Worm (Caenorhabditis elegans) whole organism, L4 larva: ENCODE data around the gene H03A11.13.
A peak's percentile ranks its signal among the peaks of the same experiment; 100 is the strongest.

Experiments used
- F37D6.2 ChIP-seq: sonication (generic microtip); optimal IDR thresholded peaks from 2 replicates; lab custom pipeline; 2016; ENCODE audit warnings: mild to moderate bottlenecking, missing genetic modification characterization, missing compliant biosample characterization
- F44E2.7 ChIP-seq: fragments of 200-800 bp; sonication (Bioruptor generic); IDR thresholded peaks from 2 replicates; pipeline ENCODE4 v2.1.2; 2022; ENCODE audit warnings: missing genetic modification characterization, missing compliant biosample characterization
- T26A8.4 ChIP-seq: fragments of 200-800 bp; sonication (Bioruptor generic); IDR thresholded peaks from 2 replicates; pipeline ENCODE4 v1.3.6; 2022; ENCODE audit warnings: missing genetic modification characterization, missing compliant biosample characterization
- aha-1 ChIP-seq: fragments of 150-350 bp; peaks from one replicate; lab custom pipeline; 2014; ENCODE audit warnings: missing biosample characterization, missing genetic modification characterization
- ama-1 ChIP-seq: fragments of 150-350 bp; optimal IDR thresholded peaks from 2 replicates; lab custom pipeline; 2014; ENCODE audit warnings: inconsistent platforms, mixed read lengths
- attf-4 ChIP-seq: sonication (generic microtip); optimal IDR thresholded peaks from 3 replicates; lab custom pipeline; 2017; ENCODE audit warnings: missing biosample characterization, missing genetic modification characterization
- ceh-20 ChIP-seq: fragments of 200-800 bp; sonication (Bioruptor generic); IDR thresholded peaks from 2 replicates; pipeline ENCODE4 v1.3.6; 2022; ENCODE audit warnings: missing genetic modification reagents, missing genetic modification characterization, missing compliant biosample characterization
- ceh-28 ChIP-seq: fragments of 150-350 bp; optimal IDR thresholded peaks from 2 replicates; lab custom pipeline; 2014; ENCODE audit warnings: missing biosample characterization, missing genetic modification reagents, missing genetic modification characterization
- ceh-82 ChIP-seq: sonication (generic microtip); optimal IDR thresholded peaks from 2 replicates; lab custom pipeline; 2017; ENCODE audit warnings: missing biosample characterization, missing genetic modification characterization
- ctbp-1 ChIP-seq: fragments of 200-800 bp; sonication (Bioruptor generic); IDR thresholded peaks from 2 replicates; pipeline ENCODE4 v1.3.6; 2022; ENCODE audit warnings: missing genetic modification reagents, missing genetic modification characterization, missing compliant biosample characterization
- daf-16 ChIP-seq, 3 experiments: sonication (generic microtip); optimal IDR thresholded peaks; 2 replicates each; lab custom pipeline; 2016 to 2017; ENCODE audit warnings: missing genetic modification characterization in 3 of 3, missing genetic modification reagents in 3 of 3, mild to moderate bottlenecking in 2 of 3, missing compliant biosample characterization in 2 of 3, missing biosample characterization in 1 of 3, moderate library complexity in 1 of 3
- daf-19 ChIP-seq: fragments of 200-800 bp; sonication (Bioruptor generic); conservative IDR thresholded peaks from 2 replicates; pipeline ENCODE4 v1.3.6; 2022; ENCODE audit warnings: missing genetic modification characterization, missing compliant biosample characterization
- duxl-1 ChIP-seq: sonication (generic microtip); optimal IDR thresholded peaks from 2 replicates; lab custom pipeline; 2016; ENCODE audit warnings: mild to moderate bottlenecking, missing genetic modification characterization, moderate library complexity, missing compliant biosample characterization; ENCODE audit not compliant: poor library complexity
- fkh-10 ChIP-seq: fragments of 150-350 bp; optimal IDR thresholded peaks from 2 replicates; lab custom pipeline; 2014; ENCODE audit warnings: missing biosample characterization, missing genetic modification reagents, missing genetic modification characterization
- hif-1 ChIP-seq, 2 experiments: sonication (generic microtip); optimal IDR thresholded peaks; 2 replicates each; lab custom pipeline; 2016 to 2017; ENCODE audit warnings: missing compliant biosample characterization in 2 of 2, missing genetic modification characterization in 2 of 2, missing genetic modification reagents in 2 of 2, missing genotype in 2 of 2, mild to moderate bottlenecking in 1 of 2
- lin-13 ChIP-seq: fragments of 150-350 bp; optimal IDR thresholded peaks from 2 replicates; lab custom pipeline; 2014; ENCODE audit warnings: missing biosample characterization, missing genetic modification reagents, missing genetic modification characterization
- lin-29 ChIP-seq: fragments of 200-800 bp; sonication (Bioruptor generic); IDR thresholded peaks from 2 replicates; pipeline ENCODE4 v1.3.6; 2022; ENCODE audit warnings: missing genetic modification reagents, missing genetic modification characterization, missing compliant biosample characterization
- lsy-2 ChIP-seq, 2 experiments: fragments of 150-350 bp in 1 of 2; sonication (generic microtip) in 1 of 2; optimal IDR thresholded peaks; 2 replicates each; lab custom pipeline; 2014 to 2017; ENCODE audit warnings: missing biosample characterization in 2 of 2, missing genetic modification characterization in 2 of 2
- madf-9 ChIP-seq: fragments of 200-800 bp; sonication (Bioruptor generic); conservative IDR thresholded peaks from 2 replicates; pipeline ENCODE4 v1.3.6; 2022; ENCODE audit warnings: missing genetic modification reagents, missing genetic modification characterization, missing compliant biosample characterization
- mdl-1 ChIP-seq, 2 experiments: fragments of 150-350 bp in 1 of 2; sonication (generic microtip) in 1 of 2; optimal IDR thresholded peaks; 2 replicates each; lab custom pipeline; 2014 to 2017; ENCODE audit warnings: missing biosample characterization in 2 of 2, missing genetic modification characterization in 2 of 2
- mdt-29 ChIP-seq: fragments of 200-800 bp; sonication (Bioruptor generic); IDR thresholded peaks from 2 replicates; pipeline ENCODE4 v1.3.6; 2022; ENCODE audit warnings: missing genetic modification reagents, missing genetic modification characterization, missing compliant biosample characterization
- mep-1 ChIP-seq: fragments of 150-350 bp; sonication (generic microtip); optimal IDR thresholded peaks from 3 replicates; lab custom pipeline; 2014; ENCODE audit warnings: missing biosample characterization, missing genetic modification characterization
- mes-2 ChIP-seq: sonication (generic microtip); optimal IDR thresholded peaks from 2 replicates; lab custom pipeline; 2016; ENCODE audit warnings: missing genotype, mild to moderate bottlenecking, missing genetic modification characterization, missing compliant biosample characterization; ENCODE audit not compliant: poor library complexity, severe bottlenecking
- nhr-11 ChIP-seq: fragments of 150-350 bp; optimal IDR thresholded peaks from 2 replicates; lab custom pipeline; 2014; ENCODE audit warnings: missing biosample characterization, missing genetic modification characterization
- nhr-111 ChIP-seq: fragments of 200-800 bp; sonication (Bioruptor generic); optimal IDR thresholded peaks from 2 replicates; lab custom pipeline; 2018; ENCODE audit warnings: mild to moderate bottlenecking, missing genetic modification characterization, missing compliant biosample characterization
- nhr-237 ChIP-seq: sonication (generic microtip); optimal IDR thresholded peaks from 2 replicates; lab custom pipeline; 2017; ENCODE audit warnings: missing biosample characterization, missing genetic modification characterization
- nhr-25 ChIP-seq: sonication (generic microtip); optimal IDR thresholded peaks from 2 replicates; lab custom pipeline; 2017; ENCODE audit warnings: missing genetic modification characterization, mild to moderate bottlenecking, missing compliant biosample characterization, antibody characterized with exemption, moderate library complexity, borderline replicate concordance; ENCODE audit not compliant: insufficient read depth
- nhr-42 ChIP-seq: fragments of 200-800 bp; sonication (Bioruptor generic); IDR thresholded peaks from 2 replicates; pipeline ENCODE4 v1.3.6; 2022; ENCODE audit warnings: missing genetic modification characterization, missing compliant biosample characterization
- nhr-48 ChIP-seq: sonication (generic microtip); optimal IDR thresholded peaks from 2 replicates; lab custom pipeline; 2016; ENCODE audit warnings: mild to moderate bottlenecking, missing genetic modification characterization, missing compliant biosample characterization
- nhr-6 ChIP-seq: fragments of 150-350 bp; optimal IDR thresholded peaks from 2 replicates; lab custom pipeline; 2014; ENCODE audit warnings: missing biosample characterization, missing genetic modification characterization
- nhr-77 ChIP-seq: fragments of 150-350 bp; optimal IDR thresholded peaks from 2 replicates; lab custom pipeline; 2014; ENCODE audit warnings: missing biosample characterization, missing genetic modification characterization
- pha-4 ChIP-seq, 2 experiments: fragments of 150-350 bp in 1 of 2; fragments of 200-800 bp in 1 of 2; sonication (Bioruptor generic) in 1 of 2; IDR thresholded peaks in 1 of 2; optimal IDR thresholded peaks in 1 of 2; 2 replicates each; pipeline versions ENCODE4 v1.3.6 to Lab custom; 2014 to 2022; ENCODE audit warnings: missing genetic modification characterization in 2 of 2, missing genetic modification reagents in 2 of 2, missing biosample characterization in 1 of 2, missing compliant biosample characterization in 1 of 2
- pqm-1 ChIP-seq: sonication (generic microtip); optimal IDR thresholded peaks from 2 replicates; lab custom pipeline; 2017; ENCODE audit warnings: missing biosample characterization, missing genetic modification characterization
- saeg-2 ChIP-seq: fragments of 200-800 bp; sonication (Bioruptor generic); IDR thresholded peaks from 2 replicates; pipeline ENCODE4 v1.3.6; 2022; ENCODE audit warnings: missing genetic modification reagents, missing genetic modification characterization, missing compliant biosample characterization
- snpc-4 ChIP-seq: fragments of 150-350 bp; optimal IDR thresholded peaks from 2 replicates; lab custom pipeline; 2014; ENCODE audit warnings: missing biosample characterization, missing genetic modification characterization
- unc-130 ChIP-seq: sonication (generic microtip); optimal IDR thresholded peaks from 2 replicates; lab custom pipeline; 2016; ENCODE audit warnings: missing genetic modification reagents, missing genetic modification characterization, missing compliant biosample characterization
- unc-62 ChIP-seq, 3 experiments: fragments of 150-350 bp in 1 of 3; sonication (generic microtip); optimal IDR thresholded peaks in 2 of 3; peaks in 1 of 3; 1 replicate in 1 of 3; 2 replicates in 2 of 3; lab custom pipeline; 2014 to 2017; ENCODE audit warnings: missing biosample characterization in 3 of 3, missing genetic modification characterization in 3 of 3, missing genetic modification reagents in 3 of 3, missing genotype in 1 of 3
- zag-1 ChIP-seq: fragments of 150-350 bp; optimal IDR thresholded peaks from 2 replicates; lab custom pipeline; 2014; ENCODE audit warnings: missing biosample characterization, missing genetic modification characterization
- zfp-2 ChIP-seq: sonication (generic microtip); optimal IDR thresholded peaks from 2 replicates; lab custom pipeline; 2016; ENCODE audit warnings: mild to moderate bottlenecking, missing genetic modification characterization, missing compliant biosample characterization
- zip-11 ChIP-seq: fragments of 200-800 bp; sonication (Bioruptor generic); IDR thresholded peaks from 2 replicates; pipeline ENCODE4 v1.3.6; 2022; ENCODE audit warnings: missing genetic modification characterization, missing compliant biosample characterization
- zip-2 ChIP-seq: fragments of 150-350 bp; optimal IDR thresholded peaks from 2 replicates; lab custom pipeline; 2014; ENCODE audit warnings: missing biosample characterization, missing genetic modification characterization
- ztf-7 ChIP-seq: fragments of 150-350 bp; optimal IDR thresholded peaks from 2 replicates; lab custom pipeline; 2014; ENCODE audit warnings: missing biosample characterization, missing genetic modification characterization

H03A11.13 gene

ce11 chrX:15188986-15189675 is 23.9 kb downstream of the H03A11.13 start (continued):
- peak; percentile 97 for TF ChIP-seq aha-1 (tag; lab: Kevin White, UChicago)
- TF ChIP-seq daf-16 (GFP tag; optimal IDR thresholded peaks at IDR 0.05; lab: Kevin White, UChicago), result peak in 1 of 2 experiments; percentile 53
- no peak for TF ChIP-seq daf-16 (tag; optimal IDR thresholded peaks at IDR 0.05; lab: Kevin White, UChicago)
- peak; percentile 17 to 30 for TF ChIP-seq lsy-2 (tag; optimal IDR thresholded peaks at IDR 0.05; lab: Kevin White, UChicago)
- no peak for TF ChIP-seq fkh-10 (GFP tag; lab: Kevin White, UChicago)
- TF ChIP-seq saeg-2 (GFP tag; lab: Robert Waterston, UW), result no peak
- peak; percentile 60 for TF ChIP-seq mep-1 (tag; lab: Kevin White, UChicago)
- peak; percentile 84 for TF ChIP-seq ctbp-1 (GFP tag; lab: Robert Waterston, UW)
- no peak for TF ChIP-seq pqm-1 (tag; lab: Kevin White, UChicago)
- no peak for TF ChIP-seq nhr-77
- TF ChIP-seq mdl-1 (tag; optimal IDR thresholded peaks at IDR 0.05; lab: Kevin White, UChicago), result peak in 1 of 2 experiments; percentile 21
- TF ChIP-seq nhr-111, result no peak
- TF ChIP-seq zip-2 (tag; lab: Kevin White, UChicago), result no peak
- TF ChIP-seq duxl-1 (tag; lab: Kevin White, UChicago), result no peak
- peak in 1 of 2 experiments; percentile 28 for TF ChIP-seq hif-1 (tag; optimal IDR thresholded peaks at IDR 0.05; lab: Kevin White, UChicago)
- TF ChIP-seq mes-2, result peak; percentile 33
- no peak for TF ChIP-seq madf-9
- TF ChIP-seq ceh-28 (tag; lab: Kevin White, UChicago), result peak; percentile 4
- no peak for TF ChIP-seq attf-4 (tag; lab: Kevin White, UChicago)
- no peak for TF ChIP-seq nhr-42 (GFP tag; lab: Robert Waterston, UW)
- no peak for TF ChIP-seq nhr-25
- TF ChIP-seq unc-62 (GFP tag; optimal IDR thresholded peaks at IDR 0.05 in 1 of 2; lab: Kevin White, UChicago), result peak in 1 of 2 experiments; percentile 98
- TF ChIP-seq unc-62 (tag; optimal IDR thresholded peaks at IDR 0.05; lab: Kevin White, UChicago), result no peak
- TF ChIP-seq lin-13 (GFP tag; lab: Kevin White, UChicago), result no peak
- peak; percentile 64 for TF ChIP-seq F37D6.2
- no peak for TF ChIP-seq mdt-29 (GFP tag; lab: Robert Waterston, UW)
- peak; percentile 66; the same call in 1 of the 2 replicates for TF ChIP-seq ceh-20 (GFP tag; lab: Robert Waterston, UW)
- no peak for TF ChIP-seq pha-4 (GFP tag; IDR thresholded peaks at IDR 0.05; lab: Robert Waterston, UW)
- no peak for TF ChIP-seq pha-4 (tag; optimal IDR thresholded peaks at IDR 0.05; lab: Kevin White, UChicago)
- no peak for TF ChIP-seq zfp-2
- no peak for TF ChIP-seq daf-19 (GFP tag; lab: Robert Waterston, UW)
- no peak for TF ChIP-seq T26A8.4 (GFP tag; lab: Robert Waterston, UW)
- no peak for TF ChIP-seq zip-11
- no peak for TF ChIP-seq F44E2.7 (GFP tag; lab: Robert Waterston, UW)
- TF ChIP-seq ceh-82, result no peak
- TF ChIP-seq nhr-11 (tag; lab: Kevin White, UChicago), result peak; percentile 17
- no peak for TF ChIP-seq snpc-4 (tag; lab: Kevin White, UChicago)
- peak; percentile 32 for TF ChIP-seq nhr-48
- TF ChIP-seq nhr-237 (tag; lab: Kevin White, UChicago), result no peak
- TF ChIP-seq nhr-6 (tag; lab: Kevin White, UChicago), result no peak
- TF ChIP-seq ztf-7, result no peak
- no peak for TF ChIP-seq lin-29 (GFP tag; lab: Robert Waterston, UW)

- TF ChIP-seq lin-13 (GFP tag; lab: Kevin White, UChicago) (no peak), ama-1 (lab: Kevin White, UChicago) (no peak), unc-130 (GFP tag; lab: Kevin White, UChicago) (no peak), zag-1 (tag; lab: Kevin White, UChicago) (no peak), ceh-82 (no peak)
Observed at ce11 chrX:15188510-15188909, 24.5 kb downstream of the H03A11.13 start.
